Fruit fly (Drosophila melanogaster) whole organism, embryonic: ENCODE results near the gene CG46396.

Source experiments
- B-H2 ChIP-seq: fragments of 200-800 bp; sonication (Bioruptor generic); optimal IDR thresholded peaks from 2 replicates; lab custom pipeline; 2018; ENCODE audit warnings: missing biosample characterization, mild to moderate bottlenecking, missing genetic modification characterization
- BEAF-32 ChIP-seq: fragments of 200-800 bp; sonication (Bioruptor generic); optimal IDR thresholded peaks from 3 replicates; lab custom pipeline; 2017; ENCODE audit warnings: missing biosample characterization, missing genetic modification characterization, mild to moderate bottlenecking, moderate library complexity, missing genetic modification reagents
- Blimp-1 ChIP-seq: fragments of 200-800 bp; sonication (Bioruptor generic); optimal IDR thresholded peaks from 3 replicates; lab custom pipeline; 2018; ENCODE audit warnings: missing biosample characterization, missing genetic modification characterization, mild to moderate bottlenecking, moderate library complexity, missing genetic modification reagents
- CG12071 ChIP-seq: fragments of 200-800 bp; sonication (Bioruptor generic); optimal IDR thresholded peaks from 3 replicates; lab custom pipeline; 2018; ENCODE audit warnings: missing biosample characterization, mild to moderate bottlenecking, missing genetic modification characterization
- CG2199 ChIP-seq: fragments of 200-800 bp; sonication (Bioruptor generic); IDR thresholded peaks from 3 replicates; pipeline ENCODE4 v1.3.6; 2022; ENCODE audit warnings: missing biosample characterization, missing genetic modification characterization
- CG43689 ChIP-seq: fragments of 200-800 bp; sonication (Bioruptor generic); IDR thresholded peaks from 2 replicates; pipeline ENCODE4 v1.3.6; 2022; ENCODE audit warnings: missing biosample characterization, missing genetic modification characterization
- CG7372 ChIP-seq: fragments of 200-800 bp; sonication (Bioruptor generic); IDR thresholded peaks from 2 replicates; pipeline ENCODE4 v1.3.6; 2022; ENCODE audit warnings: missing biosample characterization, missing genetic modification characterization
- Dip3 ChIP-seq: fragments of 200-800 bp; sonication (Bioruptor generic); optimal IDR thresholded peaks from 3 replicates; lab custom pipeline; 2016; ENCODE audit warnings: missing biosample characterization, missing genetic modification characterization
- Dref ChIP-seq: fragments of 200-800 bp; sonication (Bioruptor generic); IDR thresholded peaks from 2 replicates; pipeline ENCODE4 v1.3.6; 2022; ENCODE audit warnings: missing biosample characterization, missing genetic modification characterization
- Ets65A ChIP-seq: fragments of 200-800 bp; sonication (Bioruptor generic); peaks from one replicate; lab custom pipeline; 2016; ENCODE audit warnings: missing biosample characterization, missing genetic modification characterization
- Hr39 ChIP-seq: fragments of >200 bp; optimal IDR thresholded peaks from 2 replicates; lab custom pipeline; 2017
- Hr78 ChIP-seq, 2 experiments: fragments of 200-800 bp in 1 of 2; fragments of >200 bp in 1 of 2; sonication (Bioruptor generic) in 1 of 2; optimal IDR thresholded peaks; 2 replicates each; lab custom pipeline; 2017 to 2019; ENCODE audit warnings: missing biosample characterization in 2 of 2, missing genetic modification characterization in 2 of 2, mild to moderate bottlenecking in 1 of 2, moderate library complexity in 1 of 2
- Max ChIP-seq: fragments of 200-800 bp; sonication (Bioruptor generic); optimal IDR thresholded peaks from 2 replicates; lab custom pipeline; 2016; ENCODE audit warnings: missing biosample characterization, mild to moderate bottlenecking, missing genetic modification characterization
- Med ChIP-seq: fragments of 200-800 bp; sonication (Bioruptor generic); peaks from one replicate; lab custom pipeline; 2016; ENCODE audit warnings: missing biosample characterization, missing genetic modification characterization, mild to moderate bottlenecking, inconsistent platforms, moderate library complexity
- Mes4 ChIP-seq: fragments of 200-800 bp; sonication (Bioruptor generic); optimal IDR thresholded peaks from 2 replicates; lab custom pipeline; 2016; ENCODE audit warnings: missing biosample characterization, missing genetic modification characterization
- Sox100B ChIP-seq: fragments of 200-800 bp; sonication (Bioruptor generic); optimal IDR thresholded peaks from 3 replicates; lab custom pipeline; 2018; ENCODE audit warnings: missing biosample characterization, mild to moderate bottlenecking, missing genetic modification characterization
- Trl ChIP-seq, 3 experiments: fragments of >200 bp in 2 of 3; fragments of 200-800 bp in 1 of 3; sonication (Bioruptor generic) in 1 of 3; optimal IDR thresholded peaks; 2 replicates in 1 of 3; 3 replicates in 2 of 3; lab custom pipeline; 2016 to 2017; ENCODE audit warnings: missing biosample characterization in 1 of 3, missing genetic modification characterization in 1 of 3
- chinmo ChIP-seq: fragments of 200-800 bp; sonication (Bioruptor generic); IDR thresholded peaks from 4 replicates; pipeline ENCODE4 v1.3.6; 2022; ENCODE audit warnings: missing biosample characterization, missing genetic modification characterization; ENCODE audit not compliant: partially characterized antibody
- ci ChIP-seq: fragments of 200-800 bp; sonication (Bioruptor generic); IDR thresholded peaks from 3 replicates; pipeline ENCODE4 v1.3.6; 2022; ENCODE audit warnings: missing biosample characterization, missing genetic modification characterization
- cwo ChIP-seq: fragments of 200-800 bp; sonication (Bioruptor generic); optimal IDR thresholded peaks from 3 replicates; lab custom pipeline; 2017; ENCODE audit warnings: missing biosample characterization, missing genetic modification characterization, mild to moderate bottlenecking, moderate library complexity, missing genetic modification reagents
- gce ChIP-seq: fragments of 200-800 bp; sonication (Bioruptor generic); IDR thresholded peaks from 3 replicates; pipeline ENCODE4 v1.3.6; 2022; ENCODE audit warnings: missing biosample characterization, missing genetic modification characterization
- gcm ChIP-seq: fragments of 200-800 bp; sonication (Bioruptor generic); optimal IDR thresholded peaks from 2 replicates; lab custom pipeline; 2019; ENCODE audit warnings: missing biosample characterization, mild to moderate bottlenecking, missing genetic modification characterization, moderate library complexity
- jumu ChIP-seq: fragments of 200-800 bp; sonication (Bioruptor generic); optimal IDR thresholded peaks from 3 replicates; lab custom pipeline; 2016; ENCODE audit warnings: missing biosample characterization, missing genetic modification characterization
- kni ChIP-seq: fragments of 200-800 bp; sonication (Bioruptor generic); optimal IDR thresholded peaks from 3 replicates; lab custom pipeline; 2017; ENCODE audit warnings: mild to moderate bottlenecking, missing biosample characterization, missing genetic modification reagents, missing genetic modification characterization
- oc ChIP-seq: fragments of 200-800 bp; sonication (Bioruptor generic); optimal IDR thresholded peaks from 2 replicates; lab custom pipeline; 2018; ENCODE audit warnings: missing biosample characterization, mild to moderate bottlenecking, missing genetic modification characterization, moderate library complexity
- p53 ChIP-seq: fragments of 200-800 bp; sonication (Bioruptor generic); optimal IDR thresholded peaks from 2 replicates; lab custom pipeline; 2016; ENCODE audit warnings: missing biosample characterization, missing genetic modification characterization
- pan ChIP-seq, 4 experiments: fragments of >200 bp in 3 of 4; fragments of 200-800 bp in 1 of 4; sonication (Bioruptor generic) in 1 of 4; optimal IDR thresholded peaks in 3 of 4; IDR thresholded peaks in 1 of 4; 2 replicates each; pipeline versions ENCODE4 v1.3.6 to Lab custom; 2017 to 2022; ENCODE audit warnings: missing biosample characterization in 2 of 4, missing genetic modification characterization in 2 of 4, mixed read lengths in 1 of 4
- sens ChIP-seq: fragments of 200-800 bp; sonication (Bioruptor generic); peaks from one replicate; lab custom pipeline; 2016; ENCODE audit warnings: missing biosample characterization, missing genetic modification characterization
- sqz ChIP-seq: fragments of 200-800 bp; sonication (Bioruptor generic); optimal IDR thresholded peaks from 3 replicates; lab custom pipeline; 2018; ENCODE audit warnings: missing biosample characterization, mild to moderate bottlenecking, missing genetic modification characterization
- tll ChIP-seq, 2 experiments: fragments of 200-800 bp in 1 of 2; fragments of >200 bp in 1 of 2; sonication (Bioruptor generic) in 1 of 2; optimal IDR thresholded peaks; 2 replicates each; lab custom pipeline; 2017 to 2019; ENCODE audit warnings: missing biosample characterization in 2 of 2, missing genetic modification characterization in 2 of 2, mild to moderate bottlenecking in 1 of 2, moderate library complexity in 1 of 2
- usp ChIP-seq: fragments of >200 bp; optimal IDR thresholded peaks from 2 replicates; lab custom pipeline; 2017; ENCODE audit warnings: missing biosample characterization, missing genetic modification characterization
- vvl ChIP-seq: fragments of 200-800 bp; sonication (Bioruptor generic); IDR thresholded peaks from 2 replicates; pipeline ENCODE4 v1.3.6; 2022; ENCODE audit warnings: missing biosample characterization, missing genetic modification characterization
- zfh1 ChIP-seq: fragments of 200-800 bp; sonication (Bioruptor generic); IDR thresholded peaks from 3 replicates; pipeline ENCODE4 v1.3.6; 2022; ENCODE audit warnings: missing biosample characterization, missing genetic modification characterization

The CG46396 gene

dm6 chr3R:6315078-6315477, 11.2 kb downstream of the CG46396 start:
- TF ChIP-seq pan (optimal IDR thresholded peaks at IDR 0.05; lab: Kevin White, UChicago) (no peak), pan (GFP tag; optimal IDR thresholded peaks at IDR 0.05 in 1 of 2, IDR thresholded peaks at IDR 0.05 in 1 of 2) (peak in 1 of 2 experiments; percentile 31), cwo (GFP tag; lab: Kevin White, UChicago) (peak; percentile 8), Blimp-1 (GFP tag; lab: Kevin White, UChicago) (peak; percentile 42), ci (peak; percentile 52; the same call in 2 of the 3 replicates), usp (no peak), B-H2 (GFP tag; lab: Kevin White, UChicago) (no peak), Hr39 (lab: Kevin White, UChicago) (peak; percentile 98), Trl (optimal IDR thresholded peaks at IDR 0.05; lab: Kevin White, UChicago) (peak; percentile 13 to 14), Trl (GFP tag; optimal IDR thresholded peaks at IDR 0.05; lab: Kevin White, UChicago) (no peak), Mes4 (GFP tag; lab: Kevin White, UChicago) (no peak), Max (GFP tag; lab: Kevin White, UChicago) (no peak), chinmo (GFP tag; lab: Robert Waterston, UW) (0 out of 4 replicates have a peak, but pooled peaks have one; percentile 28), tll (GFP tag; optimal IDR thresholded peaks at IDR 0.05; lab: Kevin White, UChicago) (peak in 1 of 2 experiments; percentile 22), vvl (peak; percentile 68), kni (GFP tag; lab: Kevin White, UChicago) (peak; percentile 5), CG43689 (no peak), Dref (GFP tag; lab: Robert Waterston, UW) (0 out of 2 replicates have a peak, but pooled peaks have one; percentile 24)

- TF ChIP-seq vvl (0 out of 2 replicates have a peak, but pooled peaks have one; percentile 13), kni (GFP tag; lab: Kevin White, UChicago) (peak; percentile 71), Blimp-1 (GFP tag; lab: Kevin White, UChicago) (peak; percentile 69), Hr78 (GFP tag; optimal IDR thresholded peaks at IDR 0.05; lab: Kevin White, UChicago) (peak in 1 of 2 experiments; percentile 38), jumu (no peak), Med (peak; percentile 48), gcm (GFP tag; lab: Kevin White, UChicago) (no peak)
- TF ChIP-seq, all 482 proteins: peak for 5
Measured at dm6 chr3R:6329774-6330298, 26.0 kb downstream of the CG46396 start, which contains the start of gene Osi18. Osi18 (plus strand) TSS chr3R:6330248.

- TF ChIP-seq chinmo (GFP tag; lab: Robert Waterston, UW): 0 out of 4 replicates have a peak, but pooled peaks have one; percentile 14
- TF ChIP-seq vvl: 0 out of 2 replicates have a peak, but pooled peaks have one; percentile 20
- no peak for TF ChIP-seq Sox100B (GFP tag; lab: Kevin White, UChicago)
- 0 out of 3 replicates have a peak, but pooled peaks have one; percentile 15 for TF ChIP-seq CG2199 (GFP tag; lab: Robert Waterston, UW)
- TF ChIP-seq sqz (GFP tag; lab: Kevin White, UChicago): peak; percentile 18
- TF ChIP-seq oc (tag; lab: Kevin White, UChicago): peak; percentile 32
- TF ChIP-seq sens (GFP tag; lab: Kevin White, UChicago): peak; percentile 86
- no peak for TF ChIP-seq CG12071
- 0 out of 3 replicates have a peak, but pooled peaks have one; percentile 5 for TF ChIP-seq gce (GFP tag; lab: Robert Waterston, UW)
- TF ChIP-seq p53 (GFP tag; lab: Kevin White, UChicago): no peak
- TF ChIP-seq Ets65A: peak; percentile 65
- TF ChIP-seq zfh1 (GFP tag; lab: Robert Waterston, UW): 0 out of 3 replicates have a peak, but pooled peaks have one; percentile 39
- no peak for TF ChIP-seq Dip3 (GFP tag; lab: Kevin White, UChicago)
- peak; percentile 42 for TF ChIP-seq Med
- no peak for TF ChIP-seq BEAF-32
- peak; percentile 61 for TF ChIP-seq CG7372 (GFP tag; lab: Robert Waterston, UW)
Measured at dm6 chr3R:6334906-6335433, 31.1 kb downstream of the CG46396 start, which contains the start of gene Osi19. Osi19 (plus strand) TSS chr3R:6335362.
